Worm (Caenorhabditis elegans): ENCODE results near the gene elmd-1.

Gene elmd-1

DNA sequence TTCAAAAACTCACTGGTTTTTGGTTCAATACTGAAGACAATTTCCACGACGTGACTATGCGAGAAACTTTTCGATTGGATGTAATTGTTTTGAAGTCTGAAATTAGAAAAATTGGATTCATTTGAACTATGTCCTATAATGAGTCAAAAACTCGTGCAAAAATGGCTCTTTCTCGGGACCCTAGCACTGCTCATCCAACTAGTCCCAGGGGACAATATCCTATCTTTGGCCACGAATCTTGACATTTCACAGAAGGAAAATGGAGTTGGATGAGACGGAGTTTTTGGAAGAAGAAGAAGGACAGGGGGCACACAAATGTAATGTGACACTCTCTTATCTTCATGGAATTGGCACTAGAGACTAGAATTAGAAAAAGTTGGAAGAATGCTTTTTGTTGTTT is 7.9 kb upstream of the elmd-1 start:
- TF ChIP-seq unc-86 (tag; optimal IDR thresholded peaks at IDR 0.05) (no peak), unc-3 (GFP tag; conservative IDR thresholded peaks at IDR 0.05) (no peak), unc-3 (tag; optimal IDR thresholded peaks at IDR 0.05) (peak; percentile 61)

DNA sequence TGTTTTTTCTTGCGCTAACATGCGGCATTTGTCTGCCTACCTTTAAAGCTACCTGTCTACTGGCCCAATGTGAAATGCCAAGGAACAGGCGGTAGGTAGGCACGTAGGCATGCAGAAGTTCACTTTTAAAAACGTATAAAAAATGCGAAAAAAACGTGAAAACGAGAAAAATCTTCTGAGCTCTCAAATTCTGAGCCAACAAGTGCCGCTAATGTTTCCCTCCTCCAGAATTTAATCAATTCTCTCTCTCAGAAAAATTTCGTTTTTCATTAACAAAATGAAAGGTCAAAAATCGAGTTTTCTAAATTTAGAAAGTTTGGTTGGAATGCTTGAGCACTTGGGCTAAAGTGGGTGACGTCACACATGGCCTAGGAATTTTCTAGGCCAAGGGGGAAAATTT is 7.3 kb upstream of the elmd-1 start:
- TF ChIP-seq ahr-1 (tag; optimal IDR thresholded peaks at IDR 0.05): no peak
- TF ChIP-seq sdc-2 (tag; optimal IDR thresholded peaks at IDR 0.05): no peak
- no peak for TF ChIP-seq ceh-34 (tag; optimal IDR thresholded peaks at IDR 0.05)
- TF ChIP-seq K02D7.2 (tag; optimal IDR thresholded peaks at IDR 0.05): no peak
- TF ChIP-seq sox-2 (GFP tag; IDR thresholded peaks at IDR 0.05): no peak
- TF ChIP-seq unc-42 (tag; optimal IDR thresholded peaks at IDR 0.05): no peak
- TF ChIP-seq unc-86 (tag; optimal IDR thresholded peaks at IDR 0.05): no peak
- TF ChIP-seq tbx-2 (tag; optimal IDR thresholded peaks at IDR 0.05): no peak
- TF ChIP-seq odd-2 (tag; optimal IDR thresholded peaks at IDR 0.05): no peak
- TF ChIP-seq syd-9 (tag; optimal IDR thresholded peaks at IDR 0.05): no peak
- TF ChIP-seq ceh-30 (tag; optimal IDR thresholded peaks at IDR 0.05): no peak
- no peak for TF ChIP-seq C08G9.2 (tag; optimal IDR thresholded peaks at IDR 0.05)
- TF ChIP-seq ztf-16 (tag; optimal IDR thresholded peaks at IDR 0.05): no peak
- no peak for TF ChIP-seq nhr-11 (tag; optimal IDR thresholded peaks at IDR 0.05)
- no peak for TF ChIP-seq ceh-9 (tag; optimal IDR thresholded peaks at IDR 0.05)

DNA sequence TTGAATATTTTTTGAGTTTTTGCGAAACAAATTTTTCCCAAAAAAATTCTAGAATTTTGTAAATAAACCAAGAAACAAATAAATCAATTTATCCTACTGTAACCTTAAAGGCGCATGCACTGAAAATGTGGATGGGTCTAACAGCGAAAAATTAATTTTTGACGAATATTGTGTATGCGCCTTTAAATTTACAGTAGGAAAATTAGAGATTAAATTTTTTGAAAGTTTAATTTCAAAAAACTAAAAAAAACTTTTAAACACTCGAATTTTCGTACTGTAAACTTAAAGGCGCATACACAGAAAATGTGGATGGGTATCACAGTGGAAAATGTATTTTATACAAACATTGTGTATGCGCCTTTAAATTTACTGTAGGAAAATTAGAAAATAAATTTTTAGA is 425 bp downstream of the elmd-1 start:
- TF ChIP-seq ref-2 (tag; optimal IDR thresholded peaks at IDR 0.05): no peak
- no peak for TF ChIP-seq tbx-7 (tag; optimal IDR thresholded peaks at IDR 0.05)

DNA sequence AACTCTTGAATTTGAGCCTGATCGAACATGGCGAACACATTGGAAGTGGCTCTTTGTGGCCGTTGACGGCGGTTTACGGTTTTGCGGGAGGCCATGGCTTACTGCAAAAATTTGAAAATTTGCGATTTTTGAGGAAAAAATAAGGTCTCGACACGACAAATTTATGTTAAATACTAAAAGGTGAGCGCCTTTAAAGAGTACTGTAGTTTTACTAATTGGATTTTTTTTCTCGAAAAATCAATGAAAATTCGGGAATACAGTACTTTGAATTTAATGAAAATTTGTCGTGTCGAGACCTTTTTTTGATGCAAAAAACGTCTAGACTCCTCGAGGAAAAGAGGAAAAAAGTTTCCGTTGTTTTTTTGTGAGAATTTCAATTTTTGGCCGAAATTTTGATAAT is 4.0 kb downstream of the elmd-1 start, which contains the start of gene mlc-4:
Gene mlc-4 (minus strand): TSS at position 101 of the 400 bp plus-strand sequence.
- TF ChIP-seq ceh-2 (tag; optimal IDR thresholded peaks at IDR 0.05) (no peak), ets-4 (tag; optimal IDR thresholded peaks at IDR 0.05) (no peak), ahr-1 (tag; optimal IDR thresholded peaks at IDR 0.05) (no peak), elt-4 (tag; optimal IDR thresholded peaks at IDR 0.05) (no peak), fax-1 (tag; optimal IDR thresholded peaks at IDR 0.05) (no peak), sdc-2 (tag; optimal IDR thresholded peaks at IDR 0.05) (no peak), ceh-24 (tag; optimal IDR thresholded peaks at IDR 0.05) (no peak), hlh-6 (tag; optimal IDR thresholded peaks at IDR 0.05) (no peak), C38D4.7 (GFP tag; optimal IDR thresholded peaks at IDR 0.05) (no peak), unc-86 (tag; optimal IDR thresholded peaks at IDR 0.05) (no peak)

DNA sequence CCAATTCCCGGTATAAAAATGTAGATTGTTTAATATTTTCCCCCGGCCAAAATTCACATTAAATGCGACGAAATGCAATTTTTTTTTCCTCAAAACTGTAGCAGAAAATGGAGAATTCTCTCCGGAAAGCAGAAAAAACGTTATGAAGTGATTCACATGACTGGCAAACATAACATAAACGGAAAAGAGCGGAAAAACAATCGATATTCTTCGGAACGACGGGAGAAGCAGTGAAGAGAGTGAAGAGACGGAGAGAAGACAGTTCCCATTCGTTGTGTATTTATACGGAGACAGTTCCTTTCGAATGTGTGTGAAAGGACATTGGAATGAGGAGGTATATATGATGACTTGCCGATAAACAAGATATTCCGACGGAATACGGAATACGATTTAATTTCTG is 5.4 kb downstream of the elmd-1 start:
- no peak for TF ChIP-seq tbx-7 (tag; optimal IDR thresholded peaks at IDR 0.05)
- no peak for TF ChIP-seq pqm-1 (tag; optimal IDR thresholded peaks at IDR 0.05)
- no peak for TF ChIP-seq syd-9 (tag; optimal IDR thresholded peaks at IDR 0.05)
- no peak for TF ChIP-seq unc-3 (GFP tag; conservative IDR thresholded peaks at IDR 0.05)
- no peak for TF ChIP-seq unc-3 (tag; optimal IDR thresholded peaks at IDR 0.05)
- TF ChIP-seq rnt-1 (tag; optimal IDR thresholded peaks at IDR 0.05): no peak
- TF ChIP-seq ets-4 (tag; optimal IDR thresholded peaks at IDR 0.05): no peak
- TF ChIP-seq pag-3 (tag; optimal IDR thresholded peaks at IDR 0.05; ENCODE audit: borderline replicate concordance): no peak
- no peak for TF ChIP-seq fax-1 (tag; optimal IDR thresholded peaks at IDR 0.05)

DNA sequence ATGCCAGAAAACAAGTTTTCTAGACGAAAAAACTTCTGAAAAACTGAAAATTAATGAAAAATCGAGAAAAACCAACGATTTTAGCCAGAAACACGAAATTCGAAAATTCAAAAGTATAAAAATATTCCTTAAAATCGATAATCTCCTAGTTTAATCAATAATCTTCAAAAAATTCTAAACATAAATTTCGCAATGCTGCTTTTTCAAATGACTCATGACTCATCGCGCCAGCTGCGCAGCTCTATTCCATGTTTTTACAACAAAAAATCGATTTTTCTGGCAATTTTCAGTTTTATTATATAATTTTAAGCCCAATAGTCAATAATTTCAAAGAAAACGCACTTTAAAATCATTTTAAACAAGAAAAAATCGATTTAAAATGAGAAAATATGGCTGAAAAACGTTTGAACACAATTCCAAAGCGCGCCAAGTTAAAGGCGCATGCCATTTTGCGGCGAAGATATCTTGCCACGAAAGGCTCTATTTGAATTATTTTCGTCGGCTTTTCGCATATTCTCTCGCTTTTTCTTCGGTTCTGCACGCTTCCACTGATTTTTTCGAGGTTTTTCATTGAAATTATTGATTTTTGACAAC is 6.3 kb downstream of the elmd-1 start, which contains the start of gene cri-3:
Gene cri-3 (plus strand): TSS at position 482 of the 594 bp plus-strand sequence.
- TF ChIP-seq ceh-2 (tag; optimal IDR thresholded peaks at IDR 0.05) (no peak), ceh-45 (GFP tag; IDR thresholded peaks at IDR 0.05) (no peak), unc-42 (tag; optimal IDR thresholded peaks at IDR 0.05) (peak; percentile 10)

DNA sequence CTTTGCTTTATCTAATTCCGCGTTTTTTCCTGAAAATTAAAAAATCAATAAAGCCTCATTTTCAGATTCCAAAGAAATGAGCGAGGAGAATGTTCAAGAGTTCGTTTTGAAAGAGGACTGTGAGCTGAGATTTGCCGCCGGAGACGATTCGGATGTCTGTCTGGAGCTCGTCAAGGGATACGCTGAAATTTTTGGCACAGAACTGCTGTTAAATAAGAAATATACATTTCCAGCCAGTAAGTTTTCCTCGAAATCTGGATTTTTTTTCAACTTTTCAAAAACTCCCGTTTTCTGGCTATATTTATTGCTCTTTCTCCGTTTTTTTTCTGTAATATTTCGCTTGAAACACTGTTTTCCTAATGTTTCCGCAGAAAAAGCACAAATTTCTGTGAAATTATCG is 8.0 kb downstream of the elmd-1 start, which contains the start of gene clpf-1:
Gene clpf-1 (plus strand): TSS at position 66 of the 400 bp plus-strand sequence.
- TF ChIP-seq gmeb-2 (tag; optimal IDR thresholded peaks at IDR 0.05): no peak
- TF ChIP-seq hlh-13 (GFP tag; optimal IDR thresholded peaks at IDR 0.05): no peak
- TF ChIP-seq unc-86 (tag; optimal IDR thresholded peaks at IDR 0.05): no peak
- no peak for TF ChIP-seq ceh-6 (GFP tag; optimal IDR thresholded peaks at IDR 0.05)
- TF ChIP-seq ceh-30 (tag; optimal IDR thresholded peaks at IDR 0.05): no peak
- TF ChIP-seq hlh-6 (tag; optimal IDR thresholded peaks at IDR 0.05): no peak
- TF ChIP-seq zip-5 (tag; optimal IDR thresholded peaks at IDR 0.05): no peak
- no peak for TF ChIP-seq ets-4 (tag; optimal IDR thresholded peaks at IDR 0.05)
- TF ChIP-seq fax-1 (tag; optimal IDR thresholded peaks at IDR 0.05): no peak

Measured in whole organism, late embryonic.